Fruit fly (Drosophila melanogaster) whole organism, embryonic: ENCODE data around the gene flw.

ENCODE experiments used
- Abd-B ChIP-seq: fragments of 200-800 bp; sonication (Bioruptor generic); optimal IDR thresholded peaks from 2 replicates; lab custom pipeline; 2018; ENCODE audit warnings: missing biosample characterization, mild to moderate bottlenecking, missing genetic modification characterization, moderate library complexity
- CG10543 ChIP-seq: fragments of 200-800 bp; sonication (Bioruptor generic); optimal IDR thresholded peaks from 3 replicates; lab custom pipeline; 2017; ENCODE audit warnings: missing biosample characterization, mild to moderate bottlenecking, missing genetic modification characterization, moderate library complexity
- CG11560 ChIP-seq: fragments of 200-800 bp; sonication (Bioruptor generic); IDR thresholded peaks from 3 replicates; pipeline ENCODE4 v1.3.6; 2022; ENCODE audit warnings: missing biosample characterization, missing genetic modification characterization
- CG11696 ChIP-seq: fragments of 200-800 bp; sonication (Bioruptor generic); IDR thresholded peaks from 2 replicates; pipeline ENCODE4 v1.3.6; 2022; ENCODE audit warnings: missing biosample characterization, missing genetic modification characterization
- CG12744 ChIP-seq: fragments of 200-800 bp; sonication (Bioruptor generic); optimal IDR thresholded peaks from 2 replicates; lab custom pipeline; 2016; ENCODE audit warnings: missing biosample characterization, missing genetic modification characterization
- CG12769 ChIP-seq: fragments of 200-800 bp; sonication (Bioruptor generic); optimal IDR thresholded peaks from 2 replicates; lab custom pipeline; 2019; ENCODE audit warnings: missing biosample characterization, mild to moderate bottlenecking, missing genetic modification characterization, moderate library complexity
- CG2202 ChIP-seq: fragments of 200-800 bp; sonication (Bioruptor generic); optimal IDR thresholded peaks from 2 replicates; lab custom pipeline; 2018; ENCODE audit warnings: missing biosample characterization, mild to moderate bottlenecking, missing genetic modification characterization
- CG2678 ChIP-seq: fragments of 200-800 bp; sonication (Bioruptor generic); optimal IDR thresholded peaks from 3 replicates; lab custom pipeline; 2019; ENCODE audit warnings: missing biosample characterization, mild to moderate bottlenecking, missing genetic modification characterization, moderate library complexity
- CG34376 ChIP-seq: fragments of 200-800 bp; sonication (Bioruptor generic); optimal IDR thresholded peaks from 2 replicates; lab custom pipeline; 2018; ENCODE audit warnings: missing biosample characterization, mild to moderate bottlenecking, missing genetic modification characterization
- CG5953 ChIP-seq: fragments of 200-800 bp; sonication (Bioruptor generic); IDR thresholded peaks from 2 replicates; pipeline ENCODE4 v1.3.6; 2022; ENCODE audit warnings: missing biosample characterization, missing genetic modification characterization
- CG9727 ChIP-seq: fragments of 200-800 bp; sonication (Bioruptor generic); optimal IDR thresholded peaks from 3 replicates; lab custom pipeline; 2017; ENCODE audit warnings: missing biosample characterization, mild to moderate bottlenecking, missing genetic modification characterization
- CHES-1-like ChIP-seq: fragments of 200-800 bp; sonication (Bioruptor generic); optimal IDR thresholded peaks from 2 replicates; lab custom pipeline; 2016; ENCODE audit warnings: missing biosample characterization, missing genetic modification characterization
- Deaf1 ChIP-seq: fragments of 200-800 bp; optimal IDR thresholded peaks from 3 replicates; lab custom pipeline; 2019; ENCODE audit warnings: missing biosample characterization, mild to moderate bottlenecking, missing genetic modification characterization, moderate library complexity
- Dref ChIP-seq: fragments of 200-800 bp; sonication (Bioruptor generic); IDR thresholded peaks from 2 replicates; pipeline ENCODE4 v1.3.6; 2022; ENCODE audit warnings: missing biosample characterization, missing genetic modification characterization
- GATAe ChIP-seq: fragments of 200-800 bp; sonication (Bioruptor generic); conservative IDR thresholded peaks from 2 replicates; pipeline ENCODE4 v1.3.6; 2022; ENCODE audit warnings: missing biosample characterization, missing genetic modification characterization
- H2.0 ChIP-seq: fragments of 200-800 bp; sonication (Bioruptor generic); IDR thresholded peaks from 2 replicates; pipeline ENCODE4 v1.3.6; 2022; ENCODE audit warnings: missing biosample characterization, missing genetic modification characterization
- Hr78 ChIP-seq, 2 experiments: fragments of 200-800 bp in 1 of 2; fragments of >200 bp in 1 of 2; sonication (Bioruptor generic) in 1 of 2; optimal IDR thresholded peaks; 2 replicates each; lab custom pipeline; 2017 to 2019; ENCODE audit warnings: missing biosample characterization in 2 of 2, missing genetic modification characterization in 2 of 2, mild to moderate bottlenecking in 1 of 2, moderate library complexity in 1 of 2
- Lpt ChIP-seq: fragments of >200 bp; optimal IDR thresholded peaks from 2 replicates; lab custom pipeline; 2018; ENCODE audit warnings: missing biosample characterization, missing genetic modification characterization
- Med ChIP-seq: fragments of 200-800 bp; sonication (Bioruptor generic); peaks from one replicate; lab custom pipeline; 2016; ENCODE audit warnings: missing biosample characterization, missing genetic modification characterization, mild to moderate bottlenecking, inconsistent platforms, moderate library complexity
- Nf-YA ChIP-seq: fragments of 200-800 bp; sonication (Bioruptor generic); IDR thresholded peaks from 2 replicates; pipeline ENCODE4 v1.3.6; 2022; ENCODE audit warnings: missing biosample characterization, missing genetic modification characterization
- Nf-YC ChIP-seq: fragments of 200-800 bp; optimal IDR thresholded peaks from 3 replicates; lab custom pipeline; 2019; ENCODE audit warnings: missing biosample characterization, mild to moderate bottlenecking, missing genetic modification characterization, moderate library complexity
- Oli ChIP-seq: fragments of 200-800 bp; sonication (Bioruptor generic); optimal IDR thresholded peaks from 2 replicates; lab custom pipeline; 2018; ENCODE audit warnings: missing biosample characterization, mild to moderate bottlenecking, missing genetic modification characterization, moderate library complexity
- Pdp1 ChIP-seq, 2 experiments: fragments of 200-800 bp; sonication (Bioruptor generic); optimal IDR thresholded peaks; 3 replicates each; lab custom pipeline; 2016; ENCODE audit warnings: missing biosample characterization in 2 of 2, missing genetic modification characterization in 2 of 2, mild to moderate bottlenecking in 1 of 2, moderate library complexity in 1 of 2
- Vsx1 ChIP-seq: fragments of 200-800 bp; sonication (Bioruptor generic); optimal IDR thresholded peaks from 2 replicates; lab custom pipeline; 2017; ENCODE audit warnings: missing biosample characterization, mild to moderate bottlenecking, missing genetic modification characterization, missing genetic modification reagents
- ab ChIP-seq: fragments of 200-800 bp; sonication (Bioruptor generic); optimal IDR thresholded peaks from 2 replicates; lab custom pipeline; 2016; ENCODE audit warnings: missing biosample characterization, missing genetic modification characterization
- bbx ChIP-seq: fragments of 200-800 bp; sonication (Bioruptor generic); IDR thresholded peaks from 2 replicates; pipeline ENCODE4 v1.3.6; 2022; ENCODE audit warnings: missing biosample characterization, missing genetic modification characterization; ENCODE audit not compliant: partially characterized antibody
- chinmo ChIP-seq: fragments of 200-800 bp; sonication (Bioruptor generic); IDR thresholded peaks from 4 replicates; pipeline ENCODE4 v1.3.6; 2022; ENCODE audit warnings: missing biosample characterization, missing genetic modification characterization; ENCODE audit not compliant: partially characterized antibody
- ci ChIP-seq: fragments of 200-800 bp; sonication (Bioruptor generic); IDR thresholded peaks from 3 replicates; pipeline ENCODE4 v1.3.6; 2022; ENCODE audit warnings: missing biosample characterization, missing genetic modification characterization
- crol ChIP-seq: fragments of 200-800 bp; sonication (Bioruptor generic); IDR thresholded peaks from 2 replicates; pipeline ENCODE4 v1.3.6; 2022; ENCODE audit warnings: missing biosample characterization, missing genetic modification characterization
- exex ChIP-seq: fragments of 200-800 bp; sonication (Bioruptor generic); optimal IDR thresholded peaks from 4 replicates; lab custom pipeline; 2018; ENCODE audit warnings: missing biosample characterization, mild to moderate bottlenecking, missing genetic modification characterization, moderate library complexity
- fd64A ChIP-seq: fragments of 200-800 bp; sonication (Bioruptor generic); optimal IDR thresholded peaks from 3 replicates; lab custom pipeline; 2018; ENCODE audit warnings: missing biosample characterization, mild to moderate bottlenecking, missing genetic modification characterization
- ftz-f1 ChIP-seq: fragments of 200-800 bp; sonication (Bioruptor generic); optimal IDR thresholded peaks from 2 replicates; lab custom pipeline; 2016; ENCODE audit warnings: missing biosample characterization, missing genetic modification characterization
- kni ChIP-seq: fragments of 200-800 bp; sonication (Bioruptor generic); optimal IDR thresholded peaks from 3 replicates; lab custom pipeline; 2017; ENCODE audit warnings: mild to moderate bottlenecking, missing biosample characterization, missing genetic modification reagents, missing genetic modification characterization
- maf-S ChIP-seq: fragments of 200-800 bp; sonication (Bioruptor generic); optimal IDR thresholded peaks from 2 replicates; lab custom pipeline; 2016; ENCODE audit warnings: missing biosample characterization, missing genetic modification characterization
- nmo ChIP-seq: fragments of 200-800 bp; sonication (Bioruptor generic); optimal IDR thresholded peaks from 2 replicates; lab custom pipeline; 2018; ENCODE audit warnings: missing biosample characterization, mild to moderate bottlenecking, missing genetic modification characterization, moderate library complexity
- nom ChIP-seq: fragments of 200-800 bp; sonication (Bioruptor generic); optimal IDR thresholded peaks from 2 replicates; lab custom pipeline; 2017; ENCODE audit warnings: missing biosample characterization, missing genetic modification characterization, mild to moderate bottlenecking, moderate library complexity, missing genetic modification reagents
- odd ChIP-seq: fragments of 200-800 bp; sonication (Bioruptor generic); optimal IDR thresholded peaks from 2 replicates; lab custom pipeline; 2017; ENCODE audit warnings: missing biosample characterization, mild to moderate bottlenecking, missing genetic modification characterization
- otp ChIP-seq: fragments of 200-800 bp; sonication (Bioruptor generic); IDR thresholded peaks from 3 replicates; pipeline ENCODE4, ENCODE4 v1.3.6; 2022; ENCODE audit warnings: missing biosample characterization, missing genetic modification characterization
- sc ChIP-seq, 3 experiments: fragments of >200 bp in 2 of 3; fragments of 200-800 bp in 1 of 3; sonication (Bioruptor generic) in 1 of 3; optimal IDR thresholded peaks; 2 replicates in 2 of 3; 3 replicates in 1 of 3; lab custom pipeline; 2017; ENCODE audit warnings: mild to moderate bottlenecking in 1 of 3, missing biosample characterization in 1 of 3, missing genetic modification characterization in 1 of 3, missing genetic modification reagents in 1 of 3
- seq ChIP-seq: fragments of 200-800 bp; sonication (Bioruptor generic); IDR thresholded peaks from 2 replicates; pipeline ENCODE4 v1.3.6; 2022; ENCODE audit warnings: missing biosample characterization, missing genetic modification characterization
- sisA ChIP-seq: fragments of 200-800 bp; sonication (Bioruptor generic); IDR thresholded peaks from 2 replicates; pipeline ENCODE4 v1.3.6; 2022; ENCODE audit warnings: missing biosample characterization, missing genetic modification characterization
- sqz ChIP-seq: fragments of 200-800 bp; sonication (Bioruptor generic); optimal IDR thresholded peaks from 3 replicates; lab custom pipeline; 2018; ENCODE audit warnings: missing biosample characterization, mild to moderate bottlenecking, missing genetic modification characterization
- sr ChIP-seq: fragments of 200-800 bp; sonication (Bioruptor generic); IDR thresholded peaks from 3 replicates; pipeline ENCODE4 v1.3.6; 2022; ENCODE audit warnings: missing biosample characterization, missing genetic modification characterization
- sug ChIP-seq: fragments of 200-800 bp; optimal IDR thresholded peaks from 2 replicates; lab custom pipeline; 2019; ENCODE audit warnings: missing biosample characterization, mild to moderate bottlenecking, missing genetic modification characterization, moderate library complexity
- tin ChIP-seq: fragments of 200-800 bp; sonication (Bioruptor generic); optimal IDR thresholded peaks from 3 replicates; lab custom pipeline; 2016; ENCODE audit warnings: missing biosample characterization, missing genetic modification characterization
- trh ChIP-seq: fragments of 200-800 bp; sonication (Bioruptor generic); optimal IDR thresholded peaks from 2 replicates; lab custom pipeline; 2016; ENCODE audit warnings: missing biosample characterization, missing genetic modification characterization

The flw gene

dm6 chrX:10369315-10369714 lies 16.4 kb upstream of the flw start:
- TF ChIP-seq CG12744 (GFP tag; lab: Kevin White, UChicago): no peak
- TF ChIP-seq exex: peak; percentile 49
- 0 out of 3 replicates have a peak, but pooled peaks have one; percentile 32 for TF ChIP-seq ci (GFP tag; lab: Robert Waterston, UW)
- peak; percentile 44 for TF ChIP-seq Deaf1
- TF ChIP-seq Vsx1: peak; percentile 0
- TF ChIP-seq sr (GFP tag; lab: Robert Waterston, UW): peak; percentile 51; the same call in 1 of the 3 replicates
- no peak for TF ChIP-seq sisA (GFP tag; lab: Robert Waterston, UW)
- peak; percentile 81 for TF ChIP-seq ftz-f1 (GFP tag; lab: Kevin White, UChicago)
- peak; percentile 25 for TF ChIP-seq sug (tag; lab: Kevin White, UChicago)
- peak; percentile 57 for TF ChIP-seq CG12769
- TF ChIP-seq nmo: no peak
- peak; percentile 21 for TF ChIP-seq CG10543 (GFP tag; lab: Kevin White, UChicago)
- TF ChIP-seq seq (GFP tag; lab: Robert Waterston, UW): no peak

dm6 chrX:10369763-10370162 lies 16.0 kb upstream of the flw start:
- peak in 1 of 2 experiments; percentile 80 for TF ChIP-seq Pdp1 (GFP tag; optimal IDR thresholded peaks at IDR 0.05; lab: Kevin White, UChicago)
- no peak for TF ChIP-seq sc (optimal IDR thresholded peaks at IDR 0.05; lab: Kevin White, UChicago)
- no peak for TF ChIP-seq sc (GFP tag; optimal IDR thresholded peaks at IDR 0.05; lab: Kevin White, UChicago)
- TF ChIP-seq Nf-YA (GFP tag; lab: Robert Waterston, UW): no peak
- TF ChIP-seq crol: peak; percentile 52; the same call in 1 of the 2 replicates
- no peak for TF ChIP-seq CG2678 (tag; lab: Kevin White, UChicago)
- TF ChIP-seq Med: peak; percentile 41
- no peak for TF ChIP-seq Lpt (GFP tag; lab: Kevin White, UChicago)
- TF ChIP-seq CG9727: no peak
- TF ChIP-seq otp: peak; percentile 72; the same call in 2 of the 3 replicates

dm6 chrX:10370201-10371038 lies 15.3 kb upstream of the flw start:
- TF ChIP-seq Dref (GFP tag; lab: Robert Waterston, UW) (no peak), maf-S (GFP tag; lab: Kevin White, UChicago) (no peak), CG34376 (GFP tag; lab: Kevin White, UChicago) (peak; percentile 84), CG5953 (GFP tag; lab: Robert Waterston, UW) (no peak), kni (GFP tag; lab: Kevin White, UChicago) (no peak), sqz (GFP tag; lab: Kevin White, UChicago) (peak; percentile 5), nom (no peak), chinmo (GFP tag; lab: Robert Waterston, UW) (0 out of 4 replicates have a peak, but pooled peaks have one; percentile 44), CG11560 (tag; lab: Robert Waterston, UW) (no peak), odd (GFP tag; lab: Kevin White, UChicago) (no peak), tin (GFP tag; lab: Kevin White, UChicago) (no peak), bbx (no peak), Abd-B (GFP tag; lab: Kevin White, UChicago) (no peak), CG2202 (tag; lab: Kevin White, UChicago) (no peak), CG11696 (no peak), Oli (tag; lab: Kevin White, UChicago) (no peak), GATAe (GFP tag; lab: Robert Waterston, UW) (peak; percentile 54; the same call in 1 of the 2 replicates), Vsx1 (peak; percentile 71), fd64A (GFP tag; lab: Kevin White, UChicago) (no peak), ab (GFP tag; lab: Kevin White, UChicago) (no peak), Nf-YC (peak; percentile 84), CHES-1-like (GFP tag; lab: Kevin White, UChicago) (no peak), trh (GFP tag; lab: Kevin White, UChicago) (no peak), H2.0 (no peak), Hr78 (GFP tag; optimal IDR thresholded peaks at IDR 0.05; lab: Kevin White, UChicago) (peak in 1 of 2 experiments; percentile 60)
